Fruit fly (Drosophila melanogaster) whole organism, embryonic: Measurements from ENCODE around the gene SerRS.

Experiments
- Abd-B ChIP-seq: fragments of 200-800 bp; sonication (Bioruptor generic); optimal IDR thresholded peaks from 2 replicates; lab custom pipeline; 2018; ENCODE audit warnings: missing biosample characterization, mild to moderate bottlenecking, missing genetic modification characterization, moderate library complexity
- Ada2b ChIP-seq: fragments of 200-800 bp; sonication (Bioruptor generic); IDR thresholded peaks from 2 replicates; pipeline ENCODE4 v1.3.6; 2022; ENCODE audit warnings: missing biosample characterization, missing genetic modification characterization
- Asciz ChIP-seq: fragments of 200-800 bp; sonication (Bioruptor generic); optimal IDR thresholded peaks from 2 replicates; lab custom pipeline; 2017; ENCODE audit warnings: missing biosample characterization, mild to moderate bottlenecking, missing genetic modification characterization, missing genetic modification reagents
- B-H1 ChIP-seq: fragments of 200-800 bp; sonication (Bioruptor generic); IDR thresholded peaks from 3 replicates; pipeline ENCODE4 v1.3.6; 2022; ENCODE audit warnings: missing biosample characterization, missing genetic modification characterization
- CG10267 ChIP-seq: fragments of 200-800 bp; sonication (Bioruptor generic); optimal IDR thresholded peaks from 2 replicates; lab custom pipeline; 2018; ENCODE audit warnings: missing biosample characterization, mild to moderate bottlenecking, missing genetic modification characterization, moderate library complexity
- CG11085 ChIP-seq: fragments of 200-800 bp; sonication (Bioruptor generic); IDR thresholded peaks from 2 replicates; pipeline ENCODE4 v1.3.6; 2022; ENCODE audit warnings: missing biosample characterization, missing genetic modification characterization
- CG11504 ChIP-seq: fragments of 200-800 bp; sonication (Bioruptor generic); optimal IDR thresholded peaks from 3 replicates; lab custom pipeline; 2019; ENCODE audit warnings: missing biosample characterization, mild to moderate bottlenecking, missing genetic modification characterization, moderate library complexity
- CG12744 ChIP-seq: fragments of 200-800 bp; sonication (Bioruptor generic); optimal IDR thresholded peaks from 2 replicates; lab custom pipeline; 2016; ENCODE audit warnings: missing biosample characterization, missing genetic modification characterization
- CG12769 ChIP-seq: fragments of 200-800 bp; sonication (Bioruptor generic); optimal IDR thresholded peaks from 2 replicates; lab custom pipeline; 2019; ENCODE audit warnings: missing biosample characterization, mild to moderate bottlenecking, missing genetic modification characterization, moderate library complexity
- CG14014 ChIP-seq: fragments of 200-800 bp; sonication (Bioruptor generic); IDR thresholded peaks from 2 replicates; pipeline ENCODE4 v1.3.6; 2022; ENCODE audit warnings: missing biosample characterization, missing genetic modification characterization
- CG14441 ChIP-seq: fragments of 200-800 bp; sonication (Bioruptor generic); IDR thresholded peaks from 2 replicates; pipeline ENCODE4 v1.3.6; 2022; ENCODE audit warnings: missing biosample characterization, missing genetic modification characterization
- CG14860 ChIP-seq: fragments of 200-800 bp; sonication (Bioruptor generic); IDR thresholded peaks from 3 replicates; pipeline ENCODE4 v1.3.6; 2022; ENCODE audit warnings: missing biosample characterization, missing genetic modification characterization; ENCODE audit not compliant: partially characterized antibody
- CG17361 ChIP-seq: fragments of 200-800 bp; sonication (Bioruptor generic); IDR thresholded peaks from 3 replicates; pipeline ENCODE4 v1.3.6; 2022; ENCODE audit warnings: missing biosample characterization, missing genetic modification characterization
- CG17829 ChIP-seq: fragments of 200-800 bp; optimal IDR thresholded peaks from 2 replicates; lab custom pipeline; 2019; ENCODE audit warnings: missing biosample characterization, mild to moderate bottlenecking, missing genetic modification characterization, moderate library complexity
- CG18476 ChIP-seq: fragments of 200-800 bp; sonication (Bioruptor generic); optimal IDR thresholded peaks from 2 replicates; lab custom pipeline; 2016; ENCODE audit warnings: missing biosample characterization, mild to moderate bottlenecking, missing genetic modification characterization
- CG2120 ChIP-seq: fragments of 200-800 bp; sonication (Bioruptor generic); optimal IDR thresholded peaks from 3 replicates; lab custom pipeline; 2016; ENCODE audit warnings: missing biosample characterization, missing genetic modification characterization
- CG32532 ChIP-seq: fragments of 200-800 bp; sonication (Bioruptor generic); IDR thresholded peaks from 2 replicates; pipeline ENCODE4 v1.3.6; 2022; ENCODE audit warnings: missing biosample characterization, missing genetic modification characterization
- CG34376 ChIP-seq: fragments of 200-800 bp; sonication (Bioruptor generic); optimal IDR thresholded peaks from 2 replicates; lab custom pipeline; 2018; ENCODE audit warnings: missing biosample characterization, mild to moderate bottlenecking, missing genetic modification characterization
- CG4404 ChIP-seq: fragments of 200-800 bp; sonication (Bioruptor generic); IDR thresholded peaks from 2 replicates; pipeline ENCODE4 v1.3.6; 2022; ENCODE audit warnings: missing biosample characterization, missing genetic modification characterization
- CG5953 ChIP-seq: fragments of 200-800 bp; sonication (Bioruptor generic); IDR thresholded peaks from 2 replicates; pipeline ENCODE4 v1.3.6; 2022; ENCODE audit warnings: missing biosample characterization, missing genetic modification characterization
- CG7839 ChIP-seq: fragments of 200-800 bp; sonication (Bioruptor generic); optimal IDR thresholded peaks from 3 replicates; lab custom pipeline; 2018; ENCODE audit warnings: missing biosample characterization, mild to moderate bottlenecking, missing genetic modification characterization, moderate library complexity
- CG8089 ChIP-seq: fragments of 200-800 bp; sonication (Bioruptor generic); optimal IDR thresholded peaks from 3 replicates; lab custom pipeline; 2016; ENCODE audit warnings: missing biosample characterization, missing genetic modification characterization
- CG8765 ChIP-seq: fragments of 200-800 bp; sonication (Bioruptor generic); IDR thresholded peaks from 2 replicates; pipeline ENCODE4 v1.3.6; 2022; ENCODE audit warnings: missing biosample characterization, missing genetic modification characterization
- CG8944 ChIP-seq: fragments of 200-800 bp; sonication (Bioruptor generic); optimal IDR thresholded peaks from 3 replicates; lab custom pipeline; 2016; ENCODE audit warnings: missing biosample characterization, missing genetic modification characterization
- CG9817 ChIP-seq: fragments of 200-800 bp; sonication (Bioruptor generic); optimal IDR thresholded peaks from 2 replicates; lab custom pipeline; 2018; ENCODE audit warnings: missing biosample characterization, mild to moderate bottlenecking, missing genetic modification characterization, moderate library complexity
- CG9932 ChIP-seq: fragments of 200-800 bp; sonication (Bioruptor generic); IDR thresholded peaks from 2 replicates; pipeline ENCODE4 v1.3.6; 2022; ENCODE audit warnings: missing biosample characterization, missing genetic modification characterization
- D19B ChIP-seq: fragments of 200-800 bp; sonication (Bioruptor generic); optimal IDR thresholded peaks from 2 replicates; lab custom pipeline; 2017; ENCODE audit warnings: missing biosample characterization, mild to moderate bottlenecking, missing genetic modification characterization
- HLHmδ ChIP-seq: fragments of 200-800 bp; sonication (Bioruptor generic); optimal IDR thresholded peaks from 2 replicates; lab custom pipeline; 2018; ENCODE audit warnings: missing biosample characterization, mild to moderate bottlenecking, missing genetic modification characterization, moderate library complexity
- Hsf ChIP-seq: fragments of 200-800 bp; sonication (Bioruptor generic); optimal IDR thresholded peaks from 3 replicates; lab custom pipeline; 2016; ENCODE audit warnings: missing biosample characterization, missing genetic modification characterization
- Mrtf ChIP-seq: fragments of 200-800 bp; sonication (Bioruptor generic); IDR thresholded peaks from 3 replicates; pipeline ENCODE4 v1.3.6; 2022; ENCODE audit warnings: missing biosample characterization, missing genetic modification characterization
- Nf-YB ChIP-seq: fragments of 200-800 bp; sonication (Bioruptor generic); optimal IDR thresholded peaks from 3 replicates; lab custom pipeline; 2019; ENCODE audit warnings: missing biosample characterization, mild to moderate bottlenecking, missing genetic modification characterization, moderate library complexity
- Nf-YC ChIP-seq: fragments of 200-800 bp; optimal IDR thresholded peaks from 3 replicates; lab custom pipeline; 2019; ENCODE audit warnings: missing biosample characterization, mild to moderate bottlenecking, missing genetic modification characterization, moderate library complexity
- NfI ChIP-seq: fragments of 200-800 bp; sonication (Bioruptor generic); optimal IDR thresholded peaks from 3 replicates; lab custom pipeline; 2018; ENCODE audit warnings: missing biosample characterization, mild to moderate bottlenecking, missing genetic modification characterization, moderate library complexity
- Spps ChIP-seq: fragments of 200-800 bp; sonication (Bioruptor generic); optimal IDR thresholded peaks from 2 replicates; lab custom pipeline; 2018; ENCODE audit warnings: missing biosample characterization, mild to moderate bottlenecking, missing genetic modification characterization
- Xbp1 ChIP-seq: fragments of 200-800 bp; sonication (Bioruptor generic); optimal IDR thresholded peaks from 3 replicates; lab custom pipeline; 2016; ENCODE audit warnings: missing biosample characterization, mild to moderate bottlenecking, missing genetic modification characterization
- ash1 ChIP-seq: fragments of 200-800 bp; sonication (Bioruptor generic); optimal IDR thresholded peaks from 2 replicates; lab custom pipeline; 2018; ENCODE audit warnings: missing biosample characterization, mild to moderate bottlenecking, missing genetic modification characterization
- ci ChIP-seq: fragments of 200-800 bp; sonication (Bioruptor generic); IDR thresholded peaks from 3 replicates; pipeline ENCODE4 v1.3.6; 2022; ENCODE audit warnings: missing biosample characterization, missing genetic modification characterization
- da ChIP-seq: fragments of 200-800 bp; sonication (Bioruptor generic); optimal IDR thresholded peaks from 2 replicates; lab custom pipeline; 2016; ENCODE audit warnings: missing biosample characterization, missing genetic modification characterization
- dmrt99B ChIP-seq: fragments of 200-800 bp; sonication (Bioruptor generic); optimal IDR thresholded peaks from 2 replicates; lab custom pipeline; 2018; ENCODE audit warnings: missing biosample characterization, mild to moderate bottlenecking, missing genetic modification characterization, moderate library complexity
- emc ChIP-seq: fragments of 200-800 bp; sonication (Bioruptor generic); optimal IDR thresholded peaks from 2 replicates; lab custom pipeline; 2016; ENCODE audit warnings: missing biosample characterization, missing genetic modification characterization
- fd64A ChIP-seq: fragments of 200-800 bp; sonication (Bioruptor generic); optimal IDR thresholded peaks from 3 replicates; lab custom pipeline; 2018; ENCODE audit warnings: missing biosample characterization, mild to moderate bottlenecking, missing genetic modification characterization
- gt ChIP-seq: fragments of 200-800 bp; sonication (Bioruptor generic); IDR thresholded peaks from 2 replicates; pipeline ENCODE4 v1.3.6; 2022; ENCODE audit warnings: missing biosample characterization, missing genetic modification characterization
- jumu ChIP-seq: fragments of 200-800 bp; sonication (Bioruptor generic); optimal IDR thresholded peaks from 3 replicates; lab custom pipeline; 2016; ENCODE audit warnings: missing biosample characterization, missing genetic modification characterization
- nom ChIP-seq: fragments of 200-800 bp; sonication (Bioruptor generic); optimal IDR thresholded peaks from 2 replicates; lab custom pipeline; 2017; ENCODE audit warnings: missing biosample characterization, missing genetic modification characterization, mild to moderate bottlenecking, moderate library complexity, missing genetic modification reagents
- otp ChIP-seq: fragments of 200-800 bp; sonication (Bioruptor generic); IDR thresholded peaks from 3 replicates; pipeline ENCODE4, ENCODE4 v1.3.6; 2022; ENCODE audit warnings: missing biosample characterization, missing genetic modification characterization
- pros ChIP-seq: fragments of 200-800 bp; sonication (Bioruptor generic); optimal IDR thresholded peaks from 3 replicates; lab custom pipeline; 2019; ENCODE audit warnings: missing biosample characterization, mild to moderate bottlenecking, missing genetic modification characterization, moderate library complexity
- psq ChIP-seq: fragments of 200-800 bp; sonication (Bioruptor generic); optimal IDR thresholded peaks from 2 replicates; lab custom pipeline; 2017; ENCODE audit warnings: missing biosample characterization, missing genetic modification characterization
- sens-2 ChIP-seq: fragments of 200-800 bp; sonication (Bioruptor generic); IDR thresholded peaks from 2 replicates; pipeline ENCODE4 v1.3.6; 2022; ENCODE audit warnings: missing biosample characterization, missing genetic modification characterization
- twi ChIP-seq: fragments of 200-800 bp; optimal IDR thresholded peaks from 2 replicates; lab custom pipeline; 2019; ENCODE audit warnings: missing biosample characterization, mild to moderate bottlenecking, missing genetic modification characterization, moderate library complexity
- tx ChIP-seq: fragments of 200-800 bp; sonication (Bioruptor generic); optimal IDR thresholded peaks from 2 replicates; lab custom pipeline; 2016; ENCODE audit warnings: missing biosample characterization, missing genetic modification characterization

SerRS gene

DNA sequence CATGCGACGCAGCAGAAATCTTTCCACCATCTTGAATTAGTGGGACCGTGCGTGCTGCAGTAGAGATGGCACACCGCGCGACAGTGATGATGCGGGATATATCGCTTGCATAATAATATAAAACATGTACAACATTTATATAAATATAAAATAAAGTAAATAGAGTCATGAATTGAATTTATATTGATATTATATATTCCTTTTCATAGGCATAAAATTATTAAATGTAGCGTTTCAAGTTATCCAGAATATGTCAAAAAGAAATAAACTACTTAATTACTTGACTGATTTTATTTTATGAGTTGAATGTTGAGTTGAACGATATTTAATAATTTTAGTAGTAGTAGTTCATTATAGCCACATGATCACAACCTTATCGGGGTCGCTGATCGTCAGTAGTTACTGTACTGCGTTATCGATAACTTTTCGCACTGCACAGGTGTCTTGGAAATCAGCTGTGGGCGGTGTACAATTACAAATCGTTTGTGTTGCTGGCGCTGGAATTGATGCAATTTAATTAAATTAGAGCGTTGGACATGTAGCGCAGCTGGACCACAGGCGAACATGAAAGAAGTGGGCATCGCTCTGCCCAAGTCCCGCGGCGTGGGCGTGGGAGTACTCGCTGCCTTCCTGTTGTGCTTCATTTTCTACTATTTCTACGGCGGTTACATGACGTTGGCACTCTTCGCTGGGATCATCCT lies 49.4 kb downstream of the SerRS start, which contains the start of the genes Chd1 and Bem46 (continued):
- TF ChIP-seq psq (GFP tag; lab: Kevin White, UChicago) = peak; percentile 61
- TF ChIP-seq B-H1 (GFP tag; lab: Robert Waterston, UW) = peak; percentile 77
- peak; percentile 83 for TF ChIP-seq Nf-YC (tag; lab: Kevin White, UChicago)
- no peak for TF ChIP-seq CG12769 (tag; lab: Kevin White, UChicago)
- no peak for TF ChIP-seq Asciz (GFP tag; lab: Kevin White, UChicago)
- no peak for TF ChIP-seq D19B
- TF ChIP-seq dmrt99B (tag; lab: Kevin White, UChicago) = no peak
- TF ChIP-seq CG11085 (GFP tag; lab: Robert Waterston, UW) = peak; percentile 57; the same call in 1 of the 2 replicates
- TF ChIP-seq jumu (GFP tag; lab: Kevin White, UChicago) = peak; percentile 69
- TF ChIP-seq Nf-YB (GFP tag; lab: Kevin White, UChicago) = peak; percentile 67
- TF ChIP-seq emc (GFP tag; lab: Kevin White, UChicago) = peak; percentile 51
- TF ChIP-seq CG14441 (GFP tag; lab: Robert Waterston, UW) = peak; percentile 78
- TF ChIP-seq CG17829 = peak; percentile 87
- peak; percentile 92 for TF ChIP-seq Abd-B (GFP tag; lab: Kevin White, UChicago)
- TF ChIP-seq sens-2 (GFP tag; lab: Robert Waterston, UW) = no peak
- peak; percentile 63 for TF ChIP-seq CG12744 (GFP tag; lab: Kevin White, UChicago)
- TF ChIP-seq CG8944 (GFP tag; lab: Kevin White, UChicago) = peak; percentile 70
- TF ChIP-seq CG2120 = peak; percentile 90
- TF ChIP-seq fd64A (GFP tag; lab: Kevin White, UChicago) = no peak
- TF ChIP-seq ash1 (GFP tag; lab: Kevin White, UChicago) = no peak
- TF ChIP-seq NfI (GFP tag; lab: Kevin White, UChicago) = peak; percentile 85
- TF ChIP-seq Ada2b (GFP tag; lab: Robert Waterston, UW) = peak; percentile 73
- TF ChIP-seq CG10267 (tag; lab: Kevin White, UChicago) = peak; percentile 81
- TF ChIP-seq pros = peak; percentile 13
- peak; percentile 69; the same call in 1 of the 3 replicates for TF ChIP-seq otp (GFP tag; lab: Robert Waterston, UW)
- TF ChIP-seq CG4404 (GFP tag; lab: Robert Waterston, UW) = peak; percentile 79
- TF ChIP-seq CG9932 = peak; percentile 93
- peak; percentile 57 for TF ChIP-seq tx (GFP tag; lab: Kevin White, UChicago)
- peak; percentile 89 for TF ChIP-seq CG9817 (tag; lab: Kevin White, UChicago)
- peak; percentile 57 for TF ChIP-seq CG8089 (GFP tag; lab: Kevin White, UChicago)
- TF ChIP-seq HLHmδ (GFP tag; lab: Kevin White, UChicago) = no peak
- peak; percentile 79; the same call in 2 of the 3 replicates for TF ChIP-seq Mrtf (GFP tag; lab: Robert Waterston, UW)
- peak; percentile 66 for TF ChIP-seq CG8765 (GFP tag; lab: Robert Waterston, UW)
- no peak for TF ChIP-seq da
- no peak for TF ChIP-seq CG11504 (tag; lab: Kevin White, UChicago)
- no peak for TF ChIP-seq CG14860 (GFP tag; lab: Robert Waterston, UW)
- TF ChIP-seq nom = peak; percentile 32
- peak; percentile 71 for TF ChIP-seq CG18476
- peak; percentile 88 for TF ChIP-seq CG7839 (tag; lab: Kevin White, UChicago)
- peak; percentile 81 for TF ChIP-seq twi (tag; lab: Kevin White, UChicago)
- peak; percentile 91 for TF ChIP-seq Xbp1
- TF ChIP-seq CG34376 (GFP tag; lab: Kevin White, UChicago) = no peak
- peak; percentile 84 for TF ChIP-seq ci (GFP tag; lab: Robert Waterston, UW)
- 0 out of 2 replicates have a peak, but pooled peaks have one; percentile 28 for TF ChIP-seq gt (GFP tag; lab: Robert Waterston, UW)
- peak; percentile 84 for TF ChIP-seq CG14014 (GFP tag; lab: Robert Waterston, UW)
- peak; percentile 46 for TF ChIP-seq Spps (tag; lab: Kevin White, UChicago)
- TF ChIP-seq Hsf = peak; percentile 87
- peak; percentile 89 for TF ChIP-seq CG32532 (GFP tag; lab: Robert Waterston, UW)
- peak; percentile 96 for TF ChIP-seq CG17361 (GFP tag; lab: Robert Waterston, UW)
- TF ChIP-seq CG5953 = peak; percentile 7; the same call in 1 of the 2 replicates
